Worm (Caenorhabditis elegans) whole organism, L1 larva: ENCODE results near the gene cgh-1.

Experiments
- C04F5.9 ChIP-seq: sonication (generic microtip); optimal IDR thresholded peaks from 2 replicates; lab custom pipeline; 2016; ENCODE audit warnings: missing genetic modification characterization, missing compliant biosample characterization
- C34B4.2 ChIP-seq: sonication (generic microtip); optimal IDR thresholded peaks from 2 replicates; lab custom pipeline; 2017; ENCODE audit warnings: mild to moderate bottlenecking, missing genetic modification characterization, missing compliant biosample characterization
- F16B12.6 ChIP-seq: fragments of 150-350 bp; optimal IDR thresholded peaks from 2 replicates; lab custom pipeline; 2014; ENCODE audit warnings: missing biosample characterization, missing genetic modification characterization
- aha-1 ChIP-seq: fragments of 150-350 bp; optimal IDR thresholded peaks from 2 replicates; lab custom pipeline; 2014; ENCODE audit warnings: missing biosample characterization, missing genetic modification characterization
- alr-1 ChIP-seq: fragments of 200-800 bp; sonication (Bioruptor generic); optimal IDR thresholded peaks from 2 replicates; lab custom pipeline; 2018; ENCODE audit warnings: borderline replicate concordance, mild to moderate bottlenecking, missing genetic modification characterization, missing compliant biosample characterization
- aly-2 ChIP-seq: fragments of 150-350 bp; optimal IDR thresholded peaks from 2 replicates; lab custom pipeline; 2014; ENCODE audit warnings: missing biosample characterization, missing genetic modification characterization
- blmp-1 ChIP-seq: fragments of 150-350 bp; optimal IDR thresholded peaks from 2 replicates; lab custom pipeline; 2014; ENCODE audit warnings: missing biosample characterization, missing genetic modification characterization
- ceh-63 ChIP-seq: fragments of 200-800 bp; sonication (Bioruptor generic); optimal IDR thresholded peaks from 2 replicates; lab custom pipeline; 2018; ENCODE audit warnings: mild to moderate bottlenecking, missing genetic modification characterization, missing compliant biosample characterization
- ceh-8 ChIP-seq: fragments of 200-800 bp; sonication (Bioruptor generic); optimal IDR thresholded peaks from 2 replicates; lab custom pipeline; 2018; ENCODE audit warnings: mild to moderate bottlenecking, missing genetic modification characterization, moderate library complexity, missing compliant biosample characterization
- ceh-82 ChIP-seq, 3 experiments: fragments of 150-350 bp in 1 of 3; sonication (generic microtip) in 2 of 3; optimal IDR thresholded peaks; 2 replicates each; lab custom pipeline; 2014 to 2017; ENCODE audit warnings: missing biosample characterization in 3 of 3, missing genetic modification characterization in 3 of 3
- ces-1 ChIP-seq: fragments of 150-350 bp; optimal IDR thresholded peaks from 2 replicates; lab custom pipeline; 2014; ENCODE audit warnings: missing biosample characterization, missing genetic modification reagents, missing genetic modification characterization
- dpl-1 ChIP-seq, 3 experiments: fragments of 150-350 bp in 2 of 3; sonication (generic microtip) in 1 of 3; optimal IDR thresholded peaks; 2 replicates each; lab custom pipeline; 2014 to 2017; ENCODE audit warnings: missing biosample characterization in 3 of 3, missing genetic modification characterization in 3 of 3, missing genetic modification reagents in 3 of 3
- efl-3 ChIP-seq: fragments of 200-800 bp; sonication (Bioruptor generic); optimal IDR thresholded peaks from 2 replicates; lab custom pipeline; 2018; ENCODE audit warnings: mild to moderate bottlenecking, missing genetic modification characterization, missing compliant biosample characterization
- egl-27 ChIP-seq, 2 experiments: fragments of 150-350 bp in 1 of 2; sonication (generic microtip); optimal IDR thresholded peaks; 3 replicates each; lab custom pipeline; 2017 to 2018; ENCODE audit warnings: missing biosample characterization in 2 of 2, missing genetic modification characterization in 2 of 2, missing genetic modification reagents in 2 of 2
- elt-2 ChIP-seq: sonication (generic microtip); optimal IDR thresholded peaks from 2 replicates; lab custom pipeline; 2016; ENCODE audit warnings: missing genetic modification characterization, mild to moderate bottlenecking, inconsistent platforms, missing compliant biosample characterization, missing genetic modification reagents
- elt-3 ChIP-seq, 6 experiments: fragments of 150-350 bp in 1 of 6; sonication (generic microtip); optimal IDR thresholded peaks; 2 replicates each; lab custom pipeline; 2017 to 2018; ENCODE audit warnings: missing biosample characterization in 6 of 6, missing genetic modification characterization in 6 of 6, inconsistent platforms in 1 of 6
- fkh-10 ChIP-seq: sonication (generic microtip); optimal IDR thresholded peaks from 2 replicates; lab custom pipeline; 2017; ENCODE audit warnings: missing biosample characterization, missing genetic modification reagents, missing genetic modification characterization
- fos-1 ChIP-seq: fragments of 150-350 bp; optimal IDR thresholded peaks from 2 replicates; lab custom pipeline; 2014; ENCODE audit warnings: missing biosample characterization, missing genetic modification characterization
- grh-1 ChIP-seq: fragments of 200-800 bp; sonication (Bioruptor generic); IDR thresholded peaks from 2 replicates; pipeline ENCODE4 v1.3.6; 2022; ENCODE audit warnings: missing genetic modification reagents, missing genetic modification characterization, missing compliant biosample characterization
- hpl-2 ChIP-seq: fragments of 150-350 bp; optimal IDR thresholded peaks from 2 replicates; lab custom pipeline; 2014; ENCODE audit warnings: missing biosample characterization, missing genetic modification reagents, missing genetic modification characterization
- lin-13 ChIP-seq: fragments of 150-350 bp; optimal IDR thresholded peaks from 2 replicates; lab custom pipeline; 2014; ENCODE audit warnings: missing biosample characterization, missing genetic modification reagents, missing genetic modification characterization
- lin-35 ChIP-seq, 2 experiments: fragments of 150-350 bp; optimal IDR thresholded peaks; 2 replicates each; lab custom pipeline; 2014; ENCODE audit warnings: missing biosample characterization in 2 of 2, missing genetic modification characterization in 2 of 2, missing genetic modification reagents in 2 of 2
- lin-39 ChIP-seq: fragments of 150-350 bp; optimal IDR thresholded peaks from 2 replicates; lab custom pipeline; 2014; ENCODE audit warnings: missing biosample characterization, missing genetic modification reagents, missing genetic modification characterization
- mab-9 ChIP-seq: fragments of 200-800 bp; sonication (Bioruptor generic); IDR thresholded peaks from 2 replicates; pipeline ENCODE4 v1.3.6; 2022; ENCODE audit warnings: missing genetic modification reagents, missing genetic modification characterization, missing compliant biosample characterization
- mdl-1 ChIP-seq, 2 experiments: fragments of 150-350 bp; optimal IDR thresholded peaks; 2 replicates each; lab custom pipeline; 2014 to 2017; ENCODE audit warnings: missing biosample characterization in 2 of 2, missing genetic modification characterization in 2 of 2, inconsistent platforms in 1 of 2
- mep-1 ChIP-seq: fragments of 150-350 bp; optimal IDR thresholded peaks from 2 replicates; lab custom pipeline; 2014; ENCODE audit warnings: missing biosample characterization, missing genetic modification characterization
- nhr-19 ChIP-seq: fragments of 200-800 bp; sonication (Bioruptor generic); conservative IDR thresholded peaks from 2 replicates; pipeline ENCODE4 v1.3.6; 2022; ENCODE audit warnings: missing genetic modification characterization, missing compliant biosample characterization
- nhr-28 ChIP-seq: fragments of 150-350 bp; optimal IDR thresholded peaks from 2 replicates; lab custom pipeline; 2014; ENCODE audit warnings: missing biosample characterization, missing genetic modification characterization
- nhr-47 ChIP-seq: sonication (generic microtip); optimal IDR thresholded peaks from 2 replicates; lab custom pipeline; 2016; ENCODE audit warnings: mild to moderate bottlenecking, missing genetic modification characterization, moderate library complexity, missing compliant biosample characterization
- nhr-84 ChIP-seq: sonication (generic microtip); optimal IDR thresholded peaks from 2 replicates; lab custom pipeline; 2017; ENCODE audit warnings: missing biosample characterization, missing genetic modification characterization
- nhr-90 ChIP-seq: sonication (generic microtip); optimal IDR thresholded peaks from 2 replicates; lab custom pipeline; 2016; ENCODE audit warnings: mild to moderate bottlenecking, missing genetic modification characterization, missing compliant biosample characterization; ENCODE audit not compliant: poor library complexity
- pag-3 ChIP-seq: sonication (generic microtip); optimal IDR thresholded peaks from 2 replicates; lab custom pipeline; 2017; ENCODE audit warnings: missing genetic modification characterization, mild to moderate bottlenecking, missing compliant biosample characterization, antibody characterized with exemption, borderline replicate concordance; ENCODE audit not compliant: insufficient read depth
- pax-3 ChIP-seq: fragments of 200-800 bp; sonication (Bioruptor generic); optimal IDR thresholded peaks from 2 replicates; lab custom pipeline; 2018; ENCODE audit warnings: mild to moderate bottlenecking, missing genetic modification characterization, moderate library complexity, missing compliant biosample characterization
- pqm-1 ChIP-seq: sonication (generic microtip); optimal IDR thresholded peaks from 3 replicates; lab custom pipeline; 2017; ENCODE audit warnings: missing biosample characterization, missing genetic modification characterization
- rnt-1 ChIP-seq: sonication (generic microtip); optimal IDR thresholded peaks from 2 replicates; lab custom pipeline; 2016; ENCODE audit warnings: mild to moderate bottlenecking, missing genetic modification characterization, moderate library complexity, missing compliant biosample characterization
- skn-1 ChIP-seq: fragments of 150-350 bp; optimal IDR thresholded peaks from 2 replicates; lab custom pipeline; 2014; ENCODE audit warnings: missing biosample characterization, missing genetic modification characterization
- snpc-4 ChIP-seq: fragments of 150-350 bp; optimal IDR thresholded peaks from 2 replicates; lab custom pipeline; 2014; ENCODE audit warnings: missing biosample characterization, missing genetic modification characterization
- snu-23 ChIP-seq: sonication (generic microtip); optimal IDR thresholded peaks from 2 replicates; lab custom pipeline; 2016; ENCODE audit warnings: missing genetic modification characterization, missing compliant biosample characterization
- sox-4 ChIP-seq: sonication (generic microtip); optimal IDR thresholded peaks from 2 replicates; lab custom pipeline; 2016; ENCODE audit warnings: missing genetic modification characterization, missing compliant biosample characterization
- sptf-1 ChIP-seq: fragments of 150-350 bp; optimal IDR thresholded peaks from 2 replicates; lab custom pipeline; 2014; ENCODE audit warnings: missing biosample characterization, missing genetic modification characterization
- sup-37 ChIP-seq: fragments of 200-800 bp; sonication (Bioruptor generic); optimal IDR thresholded peaks from 2 replicates; lab custom pipeline; 2018; ENCODE audit warnings: mild to moderate bottlenecking, missing genetic modification characterization, missing compliant biosample characterization
- swsn-7 ChIP-seq: sonication (generic microtip); optimal IDR thresholded peaks from 2 replicates; lab custom pipeline; 2016; ENCODE audit warnings: missing genetic modification characterization, missing compliant biosample characterization
- tlp-1 ChIP-seq: fragments of 150-350 bp; optimal IDR thresholded peaks from 2 replicates; lab custom pipeline; 2014; ENCODE audit warnings: missing biosample characterization, missing genetic modification characterization
- unc-130 ChIP-seq: fragments of 150-350 bp; optimal IDR thresholded peaks from 2 replicates; lab custom pipeline; 2017; ENCODE audit warnings: missing biosample characterization, missing genetic modification characterization, inconsistent platforms
- unc-30 ChIP-seq: sonication (generic microtip); optimal IDR thresholded peaks from 2 replicates; lab custom pipeline; 2017; ENCODE audit warnings: missing biosample characterization, missing genetic modification characterization
- unc-86 ChIP-seq: sonication (generic microtip); optimal IDR thresholded peaks from 2 replicates; lab custom pipeline; 2016; ENCODE audit warnings: missing genetic modification characterization, missing compliant biosample characterization
- unc-98 ChIP-seq: fragments of 200-800 bp; sonication (Bioruptor generic); IDR thresholded peaks from 2 replicates; pipeline ENCODE4 v1.3.6; 2022; ENCODE audit warnings: missing genetic modification characterization, missing compliant biosample characterization
- vab-15 ChIP-seq: sonication (generic microtip); optimal IDR thresholded peaks from 2 replicates; lab custom pipeline; 2017; ENCODE audit warnings: missing genotype, mild to moderate bottlenecking, missing genetic modification characterization, missing compliant biosample characterization
- xbp-1 ChIP-seq: sonication (generic microtip); optimal IDR thresholded peaks from 2 replicates; lab custom pipeline; 2016; ENCODE audit warnings: missing genetic modification characterization, missing compliant biosample characterization
- zip-4 ChIP-seq: fragments of 200-800 bp; sonication (Bioruptor generic); optimal IDR thresholded peaks from 2 replicates; lab custom pipeline; 2018; ENCODE audit warnings: mild to moderate bottlenecking, missing genetic modification characterization, moderate library complexity, missing compliant biosample characterization
- ztf-11 ChIP-seq, 2 experiments: sonication (generic microtip); optimal IDR thresholded peaks; 2 replicates each; lab custom pipeline; 2016 to 2017; ENCODE audit warnings: missing genetic modification characterization in 2 of 2, missing biosample characterization in 1 of 2, missing compliant biosample characterization in 1 of 2
- ztf-4 ChIP-seq: fragments of 150-350 bp; optimal IDR thresholded peaks from 2 replicates; lab custom pipeline; 2014; ENCODE audit warnings: missing biosample characterization, missing genetic modification characterization

cgh-1 gene

ce11 chrIII:7499421-7499902, 1.8 kb upstream of the cgh-1 start, which contains the start of the genes C07H6.9 and sap-140 (continued):
- TF ChIP-seq elt-2 (tag; lab: Kevin White, UChicago) (peak; percentile 27), blmp-1 (tag; lab: Kevin White, UChicago) (peak; percentile 84), egl-27 (tag; optimal IDR thresholded peaks at IDR 0.05; lab: Kevin White, UChicago) (no peak), unc-98 (no peak), nhr-28 (tag; lab: Kevin White, UChicago) (no peak), skn-1 (tag; lab: Kevin White, UChicago) (peak; percentile 52), tlp-1 (no peak), ceh-8 (peak; percentile 82), grh-1 (peak; percentile 68), nhr-19 (GFP tag; lab: Robert Waterston, UW) (peak; percentile 86), unc-86 (tag; lab: Kevin White, UChicago) (peak; percentile 79), unc-30 (tag; lab: Kevin White, UChicago) (no peak), ceh-63 (GFP tag; lab: Kevin White, UChicago) (no peak), C34B4.2 (tag; lab: Kevin White, UChicago) (no peak), C04F5.9 (tag; lab: Kevin White, UChicago) (peak; percentile 51), pax-3 (tag; lab: Kevin White, UChicago) (no peak), nhr-47 (tag; lab: Kevin White, UChicago) (peak; percentile 89), swsn-7 (tag; lab: Kevin White, UChicago) (peak; percentile 86), hpl-2 (GFP tag; lab: Kevin White, UChicago) (no peak), ztf-11 (tag; optimal IDR thresholded peaks at IDR 0.05; lab: Kevin White, UChicago) (peak in 1 of 2 experiments; percentile 62), lin-39 (tag; lab: Kevin White, UChicago) (peak; percentile 67), fkh-10 (peak; percentile 16), mep-1 (peak; percentile 97), sox-4 (tag; lab: Kevin White, UChicago) (peak; percentile 64), snu-23 (GFP tag; lab: Kevin White, UChicago) (peak; percentile 88), ceh-82 (tag; optimal IDR thresholded peaks at IDR 0.05; lab: Kevin White, UChicago) (peak; percentile 77 to 90 (median 82)), sptf-1 (no peak), zip-4 (GFP tag; lab: Kevin White, UChicago) (peak; percentile 35), lin-35 (GFP tag; optimal IDR thresholded peaks at IDR 0.05; lab: Kevin White, UChicago) (peak; percentile 92 to 96), mab-9 (GFP tag; lab: Robert Waterston, UW) (0 out of 2 replicates have a peak, but pooled peaks have one; percentile 45), rnt-1 (tag; lab: Kevin White, UChicago) (peak; percentile 93), F16B12.6 (peak; percentile 64), aha-1 (tag; lab: Kevin White, UChicago) (peak; percentile 48), sup-37 (GFP tag; lab: Kevin White, UChicago) (peak; percentile 22), nhr-84 (tag; lab: Kevin White, UChicago) (no peak), snpc-4 (tag; lab: Kevin White, UChicago) (peak; percentile 80), ces-1 (GFP tag; lab: Kevin White, UChicago) (no peak), nhr-90 (tag; lab: Kevin White, UChicago) (peak; percentile 85), vab-15 (tag; lab: Kevin White, UChicago) (peak; percentile 47), fos-1 (tag; lab: Kevin White, UChicago) (peak; percentile 24), pqm-1 (tag; lab: Kevin White, UChicago) (no peak), dpl-1 (GFP tag; optimal IDR thresholded peaks at IDR 0.05; lab: Kevin White, UChicago) (peak; percentile 93 to 96 (median 95)), efl-3 (GFP tag; lab: Kevin White, UChicago) (no peak), unc-130 (tag; lab: Kevin White, UChicago) (peak; percentile 94), lin-13 (GFP tag; lab: Kevin White, UChicago) (peak; percentile 82), xbp-1 (tag; lab: Kevin White, UChicago) (peak; percentile 87), mdl-1 (tag; optimal IDR thresholded peaks at IDR 0.05; lab: Kevin White, UChicago) (peak in 1 of 2 experiments; percentile 81), ztf-4 (peak; percentile 3), pag-3 (tag; lab: Kevin White, UChicago) (no peak), aly-2 (peak; percentile 6), alr-1 (tag; lab: Kevin White, UChicago) (no peak), elt-3 (tag; optimal IDR thresholded peaks at IDR 0.05; lab: Kevin White, UChicago) (peak in 3 of 6 experiments; percentile 16 to 80 (median 20))
